Fruit fly (Drosophila melanogaster) whole organism, pupa: ENCODE measurements around the gene tyn.

Experiments used
- CG17806 ChIP-seq: fragments of 200-800 bp; sonication (Bioruptor generic); optimal IDR thresholded peaks from 2 replicates; lab custom pipeline; 2018; ENCODE audit warnings: missing biosample characterization, mild to moderate bottlenecking, missing genetic modification characterization, moderate library complexity
- CG32121 ChIP-seq: fragments of 200-800 bp; sonication (Bioruptor generic); IDR thresholded peaks from 2 replicates; pipeline ENCODE4 v1.3.6; 2022; ENCODE audit warnings: missing biosample characterization, missing genetic modification characterization
- CG4496 ChIP-seq: fragments of 200-800 bp; sonication (Bioruptor generic); IDR thresholded peaks from 3 replicates; pipeline ENCODE4 v1.3.6; 2022; ENCODE audit warnings: missing biosample characterization, missing genetic modification characterization
- CG8159 ChIP-seq: fragments of 200-800 bp; sonication (Bioruptor generic); optimal IDR thresholded peaks from 3 replicates; lab custom pipeline; 2018; ENCODE audit warnings: missing biosample characterization, mild to moderate bottlenecking, missing genetic modification characterization, moderate library complexity
- D1 ChIP-seq: fragments of 200-800 bp; sonication (Bioruptor generic); optimal IDR thresholded peaks from 2 replicates; lab custom pipeline; 2018; ENCODE audit warnings: missing biosample characterization, mild to moderate bottlenecking, missing genetic modification characterization, moderate library complexity
- EcR ChIP-seq: fragments of 200-800 bp; sonication (Bioruptor generic); optimal IDR thresholded peaks from 3 replicates; lab custom pipeline; 2019; ENCODE audit warnings: missing biosample characterization, missing genetic modification characterization, mild to moderate bottlenecking, moderate library complexity, missing genetic modification reagents
- Ets98B ChIP-seq: fragments of 200-800 bp; sonication (Bioruptor generic); IDR thresholded peaks from 2 replicates; pipeline ENCODE4 v1.3.6; 2022; ENCODE audit warnings: missing biosample characterization, missing genetic modification characterization
- Pif1A ChIP-seq: fragments of 200-800 bp; sonication (Bioruptor generic); optimal IDR thresholded peaks from 3 replicates; lab custom pipeline; 2016; ENCODE audit warnings: missing biosample characterization, missing genetic modification characterization
- Pif1B ChIP-seq: fragments of 200-800 bp; sonication (Bioruptor generic); optimal IDR thresholded peaks from 3 replicates; lab custom pipeline; 2016; ENCODE audit warnings: missing biosample characterization, missing genetic modification characterization
- Snoo ChIP-seq: fragments of 200-800 bp; sonication (Bioruptor generic); optimal IDR thresholded peaks from 3 replicates; lab custom pipeline; 2017; ENCODE audit warnings: missing biosample characterization, mild to moderate bottlenecking, missing genetic modification characterization, inconsistent platforms
- fd96Ca ChIP-seq: fragments of 200-800 bp; sonication (Bioruptor generic); IDR thresholded peaks from 3 replicates; pipeline ENCODE4 v1.3.6; 2022; ENCODE audit warnings: missing biosample characterization, missing genetic modification characterization
- rn ChIP-seq: fragments of 200-800 bp; sonication (Bioruptor generic); IDR thresholded peaks from 2 replicates; pipeline ENCODE4 v1.3.6; 2022; ENCODE audit warnings: missing biosample characterization, missing genetic modification characterization

- TF ChIP-seq EcR (no peak), D1 (tag; lab: Kevin White, UChicago) (no peak), CG8159 (tag; lab: Kevin White, UChicago) (no peak), Snoo (tag; lab: Kevin White, UChicago) (peak; percentile 28), CG32121 (GFP tag; lab: Robert Waterston, UW) (no peak), rn (GFP tag; lab: Robert Waterston, UW) (no peak), fd96Ca (GFP tag; lab: Robert Waterston, UW) (no peak), CG17806 (tag; lab: Kevin White, UChicago) (no peak), Pif1B (GFP tag; lab: Kevin White, UChicago) (peak; percentile 11), Ets98B (GFP tag; lab: Robert Waterston, UW) (0 out of 2 replicates have a peak, but pooled peaks have one; percentile 11), CG4496 (GFP tag; lab: Robert Waterston, UW) (0 out of 3 replicates have a peak, but pooled peaks have one; percentile 33), Pif1A (GFP tag; lab: Kevin White, UChicago) (peak; percentile 10)
Observed at dm6 chrX:173544-173943, 33.4 kb downstream of the tyn start.
